Worm (Caenorhabditis elegans) whole organism, young adult: ENCODE results near the gene gad-1.
A peak's percentile ranks its signal among the peaks of the same experiment; 100 is the strongest.

Experiments used
- F33H1.4 ChIP-seq: fragments of 200-800 bp; sonication (Bioruptor generic); IDR thresholded peaks from 2 replicates; pipeline ENCODE4 v1.3.6; 2022; ENCODE audit warnings: missing genetic modification reagents, missing genetic modification characterization, missing compliant biosample characterization
- K12H6.12 ChIP-seq: fragments of 200-800 bp; sonication (Bioruptor generic); optimal IDR thresholded peaks from 2 replicates; lab custom pipeline; 2018; ENCODE audit warnings: mild to moderate bottlenecking, missing genetic modification characterization, missing compliant biosample characterization
- Y67H2A.10 ChIP-seq: fragments of 200-800 bp; sonication (Bioruptor generic); conservative IDR thresholded peaks from 2 replicates; pipeline ENCODE4 v1.3.6; 2022; ENCODE audit warnings: missing genetic modification reagents, missing genetic modification characterization, missing compliant biosample characterization
- ama-1 ChIP-seq, 3 experiments: fragments of 150-350 bp in 1 of 3; sonication (generic microtip) in 2 of 3; optimal IDR thresholded peaks; 2 replicates each; lab custom pipeline; 2014 to 2018; ENCODE audit warnings: missing biosample characterization in 2 of 3, missing genetic modification characterization in 2 of 3, missing genetic modification reagents in 2 of 3
- atf-7 ChIP-seq: sonication (generic microtip); optimal IDR thresholded peaks from 2 replicates; lab custom pipeline; 2017; ENCODE audit warnings: mild to moderate bottlenecking, missing genetic modification characterization, missing compliant biosample characterization
- athp-1 ChIP-seq: sonication (generic microtip); optimal IDR thresholded peaks from 2 replicates; lab custom pipeline; 2017; ENCODE audit warnings: mild to moderate bottlenecking, missing genetic modification characterization, missing compliant biosample characterization
- ccch-3 ChIP-seq: fragments of 200-800 bp; sonication (Bioruptor generic); optimal IDR thresholded peaks from 2 replicates; lab custom pipeline; 2018; ENCODE audit warnings: mild to moderate bottlenecking, missing genetic modification characterization, missing compliant biosample characterization
- ceh-100 ChIP-seq: fragments of 200-800 bp; sonication (Bioruptor generic); IDR thresholded peaks from 2 replicates; pipeline ENCODE4 v1.3.6; 2022; ENCODE audit warnings: missing genetic modification reagents, missing genetic modification characterization, missing compliant biosample characterization
- ceh-79 ChIP-seq: sonication (generic microtip); optimal IDR thresholded peaks from 2 replicates; lab custom pipeline; 2017; ENCODE audit warnings: mild to moderate bottlenecking, missing genetic modification characterization, missing compliant biosample characterization
- efl-1 ChIP-seq: fragments of 150-350 bp; optimal IDR thresholded peaks from 2 replicates; lab custom pipeline; 2014; ENCODE audit warnings: missing biosample characterization, missing genetic modification reagents, missing genetic modification characterization
- ets-4 ChIP-seq: fragments of 200-800 bp; sonication (Bioruptor generic); optimal IDR thresholded peaks from 2 replicates; lab custom pipeline; 2018; ENCODE audit warnings: mild to moderate bottlenecking, missing genetic modification characterization, missing compliant biosample characterization
- gei-17 ChIP-seq: fragments of 200-800 bp; sonication (Bioruptor generic); optimal IDR thresholded peaks from 2 replicates; lab custom pipeline; 2018; ENCODE audit warnings: mild to moderate bottlenecking, missing genetic modification characterization, missing compliant biosample characterization
- hsf-1 ChIP-seq: fragments of 200-800 bp; sonication (Bioruptor generic); IDR thresholded peaks from 2 replicates; pipeline ENCODE4 v1.3.6; 2022; ENCODE audit warnings: missing genetic modification reagents, missing genetic modification characterization, missing compliant biosample characterization
- lin-26 ChIP-seq: fragments of 200-800 bp; sonication (Bioruptor generic); IDR thresholded peaks from 2 replicates; pipeline ENCODE4 v1.3.6; 2022; ENCODE audit warnings: missing genetic modification reagents, missing genetic modification characterization, missing compliant biosample characterization
- lin-35 ChIP-seq, 3 experiments: fragments of 150-350 bp in 2 of 3; sonication (generic microtip) in 1 of 3; optimal IDR thresholded peaks; 2 replicates each; lab custom pipeline; 2014 to 2018; ENCODE audit warnings: missing biosample characterization in 3 of 3, missing genetic modification characterization in 3 of 3, missing genetic modification reagents in 3 of 3
- madf-10 ChIP-seq: sonication (generic microtip); optimal IDR thresholded peaks from 2 replicates; lab custom pipeline; 2016; ENCODE audit warnings: mild to moderate bottlenecking, missing genetic modification characterization, missing compliant biosample characterization
- nhr-80 ChIP-seq: sonication (generic microtip); optimal IDR thresholded peaks from 2 replicates; lab custom pipeline; 2016; ENCODE audit warnings: missing genetic modification characterization, missing compliant biosample characterization
- snpc-1.3 ChIP-seq: sonication (generic microtip); optimal IDR thresholded peaks from 2 replicates; lab custom pipeline; 2017; ENCODE audit warnings: missing genetic modification characterization, mild to moderate bottlenecking, missing compliant biosample characterization, antibody characterized with exemption, moderate library complexity, missing genotype, missing genetic modification reagents; ENCODE audit not compliant: insufficient read depth

The gad-1 gene

ce11 chrV:6399831-6400230, 33.5 kb downstream of the gad-1 start, which contains the start of gene gfi-1:
gfi-1 (minus strand) TSS chrV:6399931.
- TF ChIP-seq ama-1 (optimal IDR thresholded peaks at IDR 0.05; lab: Kevin White, UChicago): no peak
- no peak for TF ChIP-seq ama-1 (GFP tag; optimal IDR thresholded peaks at IDR 0.05; lab: Kevin White, UChicago)

- TF ChIP-seq nhr-80 (tag; lab: Kevin White, UChicago) (peak; percentile 75), athp-1 (tag; lab: Kevin White, UChicago) (no peak), K12H6.12 (tag; lab: Kevin White, UChicago) (no peak), ets-4 (GFP tag; lab: Kevin White, UChicago) (peak; percentile 5), hsf-1 (GFP tag; lab: Robert Waterston, UW) (no peak)
Observed at ce11 chrV:6398922-6399321, 34.4 kb downstream of the gad-1 start.

ce11 chrV:6390163-6390562, 43.1 kb downstream of the gad-1 start, which contains the start of gene F57F4.1:
F57F4.1 (plus strand) TSS chrV:6390463.
- no peak for TF ChIP-seq ccch-3 (GFP tag; lab: Kevin White, UChicago)
- TF ChIP-seq efl-1: no peak
- no peak for TF ChIP-seq madf-10
- no peak for TF ChIP-seq snpc-1.3 (tag; lab: Kevin White, UChicago)
- TF ChIP-seq gei-17: no peak
- no peak for TF ChIP-seq athp-1 (tag; lab: Kevin White, UChicago)

- TF ChIP-seq F33H1.4 (GFP tag; lab: Robert Waterston, UW): no peak
- TF ChIP-seq atf-7 (tag; lab: Kevin White, UChicago): no peak
- TF ChIP-seq lin-26 (GFP tag; lab: Robert Waterston, UW): no peak
- TF ChIP-seq Y67H2A.10 (GFP tag; lab: Robert Waterston, UW): no peak
- no peak for TF ChIP-seq ceh-79 (tag; lab: Kevin White, UChicago)
Observed at ce11 chrV:6389634-6390033, 43.7 kb downstream of the gad-1 start, which contains the start of gene F57F4.2. F57F4.2 (minus strand) TSS chrV:6389734.

- TF ChIP-seq lin-35 (GFP tag; optimal IDR thresholded peaks at IDR 0.05; lab: Kevin White, UChicago) (no peak), ceh-100 (no peak)
- TF ChIP-seq, all 124 proteins: peak for 0
Observed at ce11 chrV:6385677-6386276, 47.5 kb downstream of the gad-1 start.
